Worm (Caenorhabditis elegans): Measurements from ENCODE around the gene F16B12.1.
A peak's percentile ranks its signal among the peaks of the same experiment; 100 is the strongest.

Gene F16B12.1

DNA sequence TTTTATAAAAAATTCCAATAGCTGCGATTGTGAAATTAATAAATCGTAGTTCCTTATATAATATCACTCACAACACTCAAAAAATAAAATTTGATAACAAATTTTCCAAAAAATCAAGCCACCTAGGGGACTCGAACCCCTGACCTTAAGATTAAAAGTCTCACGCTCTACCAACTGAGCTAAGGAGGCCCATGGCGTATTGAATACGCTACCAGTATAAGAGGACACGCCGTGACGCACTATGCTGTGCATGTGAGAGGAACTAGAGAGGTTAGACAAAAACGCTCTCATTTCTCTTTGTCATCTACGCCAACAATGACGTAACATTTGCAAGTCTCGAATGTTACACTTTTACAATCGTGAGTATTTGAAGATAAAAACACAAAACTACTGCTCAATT, 21.5 kb upstream of the F16B12.1 start (continued):
- TF ChIP-seq ZK337.2 (GFP tag; IDR thresholded peaks at IDR 0.05), result peak; percentile 85
- TF ChIP-seq lin-39 (tag; optimal IDR thresholded peaks at IDR 0.05), result no peak
- TF ChIP-seq Y5F2A.4 (GFP tag; optimal IDR thresholded peaks at IDR 0.05), result peak; percentile 83
- peak; percentile 86 for TF ChIP-seq lin-38 (GFP tag; IDR thresholded peaks at IDR 0.05)
- TF ChIP-seq Y75B8A.6 (GFP tag; IDR thresholded peaks at IDR 0.05), result peak; percentile 75; the same call in 1 of the 2 replicates
- peak; percentile 98 for TF ChIP-seq madf-5 (GFP tag; IDR thresholded peaks at IDR 0.05)
- TF ChIP-seq ceh-44 (GFP tag; IDR thresholded peaks at IDR 0.05), result peak; percentile 89
- TF ChIP-seq saeg-2 (GFP tag; IDR thresholded peaks at IDR 0.05), result peak; percentile 88
- TF ChIP-seq nhr-111 (GFP tag; optimal IDR thresholded peaks at IDR 0.05), result peak; percentile 95

DNA sequence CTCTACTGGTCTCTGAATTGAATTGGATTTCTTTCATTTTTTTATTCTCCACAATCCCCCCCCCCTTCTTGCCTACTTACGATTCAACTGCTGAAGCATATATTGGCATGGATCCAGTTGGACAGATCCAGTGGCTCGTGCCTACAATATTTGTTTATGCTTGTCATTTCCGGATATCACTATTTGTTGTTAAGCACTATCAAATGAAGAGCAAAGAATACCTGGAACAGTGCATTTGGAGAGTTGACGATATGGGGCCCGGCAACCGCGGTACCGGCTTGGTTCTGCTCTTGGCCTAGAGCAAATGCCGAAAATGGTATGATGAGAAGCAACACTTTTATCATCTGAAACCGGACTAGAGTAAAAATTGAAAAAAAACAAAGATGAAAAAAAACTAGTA, 17.7 kb upstream of the F16B12.1 start, which contains the start of gene lgc-21:
Gene lgc-21 (minus strand): TSS at position 344 of the 400 bp plus-strand sequence.
- TF ChIP-seq tra-1 (GFP tag; IDR thresholded peaks at IDR 0.05) (no peak), aha-1 (tag) (peak; percentile 96), nhr-237 (tag; optimal IDR thresholded peaks at IDR 0.05) (no peak), nhr-6 (tag; optimal IDR thresholded peaks at IDR 0.05) (no peak)

DNA sequence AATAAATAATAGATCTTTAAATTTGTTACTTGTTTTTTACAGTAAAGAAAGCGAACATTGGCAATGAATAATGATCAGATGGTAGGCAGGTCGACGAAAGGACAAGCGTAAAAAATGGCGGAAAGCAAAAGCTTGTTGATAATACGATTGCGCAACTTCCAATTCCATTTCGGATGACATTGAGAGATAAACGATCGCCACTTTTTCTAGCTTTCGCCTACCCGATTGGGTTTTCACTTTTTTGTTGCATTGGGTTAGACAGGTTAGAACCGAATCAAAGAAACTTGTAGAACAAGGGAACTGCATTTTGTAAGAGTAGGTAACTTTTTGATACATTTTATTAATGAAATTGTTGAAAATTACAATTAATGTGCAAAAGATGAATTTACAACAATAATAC, 15.8 kb upstream of the F16B12.1 start:
- TF ChIP-seq fkh-10 (GFP tag; optimal IDR thresholded peaks at IDR 0.05) (no peak), nhr-48 (tag; optimal IDR thresholded peaks at IDR 0.05) (no peak), dpl-1 (GFP tag; optimal IDR thresholded peaks at IDR 0.05) (no peak), nhr-42 (GFP tag; IDR thresholded peaks at IDR 0.05) (no peak), ceh-44 (GFP tag; IDR thresholded peaks at IDR 0.05) (no peak), nhr-10 (tag; optimal IDR thresholded peaks at IDR 0.05) (no peak)

DNA sequence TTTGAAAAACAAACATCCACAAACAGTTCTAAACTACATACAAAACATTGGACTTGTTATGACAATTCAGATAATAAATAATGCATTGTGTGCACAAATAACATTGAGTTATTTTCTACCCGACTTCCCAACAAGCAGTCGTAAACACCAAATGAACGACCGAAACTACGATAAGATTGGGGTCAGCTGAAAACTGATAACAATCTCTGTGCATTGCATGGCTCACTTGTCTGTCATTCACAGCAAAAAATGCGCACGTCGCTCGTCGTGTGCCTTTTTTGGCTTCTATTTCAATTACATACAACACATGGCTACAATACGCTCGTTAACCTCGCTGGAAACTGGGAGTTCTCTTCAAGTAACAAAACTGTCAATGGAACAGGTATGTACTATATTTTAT, 14.4 kb upstream of the F16B12.1 start, which contains the start of gene C33G3.4:
Gene C33G3.4 (plus strand): TSS at position 213 of the 400 bp plus-strand sequence.
- TF ChIP-seq F26F4.8 (GFP tag; conservative IDR thresholded peaks at IDR 0.05), result no peak
- peak; percentile 41 for TF ChIP-seq nhr-77 (tag; optimal IDR thresholded peaks at IDR 0.05)
- peak; percentile 89 for TF ChIP-seq nhr-28 (tag; optimal IDR thresholded peaks at IDR 0.05)
- no peak for TF ChIP-seq daf-19 (GFP tag; conservative IDR thresholded peaks at IDR 0.05)
- peak; percentile 60 for TF ChIP-seq nhr-102 (tag; optimal IDR thresholded peaks at IDR 0.05)
- TF ChIP-seq zfp-3 (GFP tag; conservative IDR thresholded peaks at IDR 0.05), result no peak
- peak; percentile 93; the same call in 1 of the 2 replicates for TF ChIP-seq nhr-41 (GFP tag; IDR thresholded peaks at IDR 0.05)
- peak; percentile 94 for TF ChIP-seq hlh-11 (tag; optimal IDR thresholded peaks at IDR 0.05)
- TF ChIP-seq ceh-20 (GFP tag; IDR thresholded peaks at IDR 0.05), result peak; percentile 75
- TF ChIP-seq pqm-1 (tag; optimal IDR thresholded peaks at IDR 0.05), result peak; percentile 86
- TF ChIP-seq vab-7 (GFP tag; IDR thresholded peaks at IDR 0.05), result no peak
- 0 out of 2 replicates have a peak, but pooled peaks have one; percentile 45 for TF ChIP-seq saeg-2 (GFP tag; IDR thresholded peaks at IDR 0.05)
- TF ChIP-seq tra-1 (GFP tag; IDR thresholded peaks at IDR 0.05), result peak; percentile 92
- peak; percentile 53 for TF ChIP-seq nhr-48 (tag; optimal IDR thresholded peaks at IDR 0.05)
- TF ChIP-seq dmd-6 (GFP tag; IDR thresholded peaks at IDR 0.05), result peak; percentile 95
- peak; percentile 95 for TF ChIP-seq php-3 (GFP tag; IDR thresholded peaks at IDR 0.05)
- TF ChIP-seq ceh-82 (tag; optimal IDR thresholded peaks at IDR 0.05), result no peak
- TF ChIP-seq rbr-2 (tag; optimal IDR thresholded peaks at IDR 0.05), result no peak
- no peak for TF ChIP-seq dmd-8 (GFP tag; IDR thresholded peaks at IDR 0.05)
- peak in 1 of 2 experiments; percentile 32 for TF ChIP-seq daf-16 (GFP tag; optimal IDR thresholded peaks at IDR 0.05)
- TF ChIP-seq daf-16 (tag; optimal IDR thresholded peaks at IDR 0.05), result peak; percentile 98
- no peak for TF ChIP-seq T20F7.1 (GFP tag; optimal IDR thresholded peaks at IDR 0.05)
- TF ChIP-seq dve-1 (tag; optimal IDR thresholded peaks at IDR 0.05; ENCODE audit: insufficient read depth), result peak; percentile 76
- peak; percentile 64 for TF ChIP-seq mxl-3 (GFP tag; optimal IDR thresholded peaks at IDR 0.05)

Measured in whole organism, L4 larva.